Worm (Caenorhabditis elegans) whole organism, L1 larva: ENCODE data around the gene C26D10.7.

Experiments
- ceh-82 ChIP-seq, 3 experiments: fragments of 150-350 bp in 1 of 3; sonication (generic microtip) in 2 of 3; optimal IDR thresholded peaks; 2 replicates each; lab custom pipeline; 2014 to 2017; ENCODE audit warnings: missing biosample characterization in 3 of 3, missing genetic modification characterization in 3 of 3
- nhr-237 ChIP-seq: fragments of 150-350 bp; optimal IDR thresholded peaks from 2 replicates; lab custom pipeline; 2014; ENCODE audit warnings: missing biosample characterization, missing genetic modification characterization

- no peak for TF ChIP-seq ceh-82 (tag; optimal IDR thresholded peaks at IDR 0.05; lab: Kevin White, UChicago)
- no peak for TF ChIP-seq nhr-237 (tag; lab: Kevin White, UChicago)
These were observed 44.0 kb downstream of the C26D10.7 start for ce11 chrII:8377722-8378121.
